Worm (Caenorhabditis elegans) whole organism, L3 larva: ENCODE measurements around the gene F41G4.13.

Experiments
- ZK546.5 ChIP-seq: sonication (generic microtip); optimal IDR thresholded peaks from 2 replicates; lab custom pipeline; 2017; ENCODE audit warnings: missing biosample characterization, missing genetic modification characterization
- ceh-16 ChIP-seq: sonication (generic microtip); optimal IDR thresholded peaks from 2 replicates; lab custom pipeline; 2017; ENCODE audit warnings: missing biosample characterization, missing genetic modification characterization
- ceh-82 ChIP-seq: fragments of 150-350 bp; optimal IDR thresholded peaks from 2 replicates; lab custom pipeline; 2014; ENCODE audit warnings: missing biosample characterization, missing genetic modification characterization
- ceh-9 ChIP-seq: sonication (generic microtip); optimal IDR thresholded peaks from 2 replicates; lab custom pipeline; 2018; ENCODE audit warnings: missing biosample characterization, missing genetic modification characterization
- daf-12 ChIP-seq: fragments of 150-350 bp; optimal IDR thresholded peaks from 2 replicates; lab custom pipeline; 2014; ENCODE audit warnings: missing biosample characterization, missing genetic modification reagents, missing genetic modification characterization
- egl-27 ChIP-seq: sonication (generic microtip); optimal IDR thresholded peaks from 4 replicates; lab custom pipeline; 2017; ENCODE audit warnings: missing biosample characterization, missing genetic modification reagents, missing genetic modification characterization
- egl-5 ChIP-seq: fragments of 150-350 bp; optimal IDR thresholded peaks from 2 replicates; lab custom pipeline; 2017; ENCODE audit warnings: missing biosample characterization, missing genetic modification reagents, missing genetic modification characterization, inconsistent platforms
- elt-2 ChIP-seq: sonication (generic microtip); optimal IDR thresholded peaks from 2 replicates; lab custom pipeline; 2016; ENCODE audit warnings: missing genetic modification reagents, mild to moderate bottlenecking, missing genetic modification characterization, missing compliant biosample characterization
- elt-3 ChIP-seq, 3 experiments: fragments of 150-350 bp in 1 of 3; sonication (generic microtip) in 2 of 3; optimal IDR thresholded peaks; 2 replicates in 2 of 3; 4 replicates in 1 of 3; lab custom pipeline; 2014 to 2017; ENCODE audit warnings: missing biosample characterization in 3 of 3, missing genetic modification characterization in 3 of 3
- eor-1 ChIP-seq, 2 experiments: fragments of 150-350 bp; optimal IDR thresholded peaks; 2 replicates each; lab custom pipeline; 2014 to 2018; ENCODE audit warnings: missing biosample characterization in 2 of 2, missing genetic modification characterization in 2 of 2
- fkh-10 ChIP-seq: sonication (generic microtip); optimal IDR thresholded peaks from 2 replicates; lab custom pipeline; 2017; ENCODE audit warnings: missing biosample characterization, missing genetic modification reagents, missing genetic modification characterization
- fkh-2 ChIP-seq: fragments of 150-350 bp; optimal IDR thresholded peaks from 2 replicates; lab custom pipeline; 2014; ENCODE audit warnings: missing biosample characterization, missing genetic modification reagents, missing genetic modification characterization
- hmg-11 ChIP-seq: sonication (generic microtip); optimal IDR thresholded peaks from 2 replicates; lab custom pipeline; 2016; ENCODE audit warnings: missing genetic modification characterization, missing compliant biosample characterization
- mdl-1 ChIP-seq: fragments of 150-350 bp; optimal IDR thresholded peaks from 2 replicates; lab custom pipeline; 2014; ENCODE audit warnings: missing biosample characterization, missing genetic modification characterization
- mml-1 ChIP-seq: fragments of 150-350 bp; sonication (generic microtip); optimal IDR thresholded peaks from 3 replicates; lab custom pipeline; 2014; ENCODE audit warnings: missing biosample characterization, missing genetic modification characterization
- nhr-11 ChIP-seq: fragments of 150-350 bp; optimal IDR thresholded peaks from 2 replicates; lab custom pipeline; 2014; ENCODE audit warnings: missing biosample characterization, missing genetic modification characterization
- nhr-23 ChIP-seq: fragments of 150-350 bp; optimal IDR thresholded peaks from 2 replicates; lab custom pipeline; 2014; ENCODE audit warnings: missing biosample characterization, missing genetic modification reagents, missing genetic modification characterization
- nhr-237 ChIP-seq: fragments of 150-350 bp; optimal IDR thresholded peaks from 2 replicates; lab custom pipeline; 2014; ENCODE audit warnings: missing biosample characterization, missing genetic modification characterization
- nhr-25 ChIP-seq: sonication (generic microtip); optimal IDR thresholded peaks from 2 replicates; lab custom pipeline; 2017; ENCODE audit warnings: missing biosample characterization, missing genetic modification characterization
- nhr-28 ChIP-seq: fragments of 150-350 bp; optimal IDR thresholded peaks from 2 replicates; lab custom pipeline; 2014; ENCODE audit warnings: missing biosample characterization, missing genetic modification characterization
- nhr-43 ChIP-seq: sonication (generic microtip); optimal IDR thresholded peaks from 2 replicates; lab custom pipeline; 2016; ENCODE audit warnings: mild to moderate bottlenecking, missing genetic modification characterization, missing compliant biosample characterization; ENCODE audit not compliant: poor library complexity, severe bottlenecking
- nhr-67 ChIP-seq: fragments of 150-350 bp; optimal IDR thresholded peaks from 2 replicates; lab custom pipeline; 2014; ENCODE audit warnings: missing biosample characterization, missing genetic modification characterization
- nhr-76 ChIP-seq: fragments of 150-350 bp; sonication (generic microtip); optimal IDR thresholded peaks from 5 replicates; lab custom pipeline; 2014; ENCODE audit warnings: missing biosample characterization, missing genetic modification characterization
- nhr-77 ChIP-seq: fragments of 150-350 bp; optimal IDR thresholded peaks from 2 replicates; lab custom pipeline; 2014; ENCODE audit warnings: missing biosample characterization, missing genetic modification characterization
- pha-4 ChIP-seq: fragments of 150-350 bp; optimal IDR thresholded peaks from 2 replicates; lab custom pipeline; 2014; ENCODE audit warnings: missing biosample characterization, missing genetic modification reagents, missing genetic modification characterization
- pqm-1 ChIP-seq: fragments of 150-350 bp; optimal IDR thresholded peaks from 2 replicates; lab custom pipeline; 2017; ENCODE audit warnings: missing biosample characterization, missing genetic modification characterization, inconsistent platforms
- sea-2 ChIP-seq: fragments of 150-350 bp; sonication (generic microtip); optimal IDR thresholded peaks from 4 replicates; lab custom pipeline; 2014; ENCODE audit warnings: missing biosample characterization, missing genetic modification reagents, missing genetic modification characterization
- skn-1 ChIP-seq: fragments of 150-350 bp; optimal IDR thresholded peaks from 2 replicates; lab custom pipeline; 2014; ENCODE audit warnings: missing biosample characterization, missing genetic modification characterization
- snpc-4 ChIP-seq: fragments of 150-350 bp; optimal IDR thresholded peaks from 2 replicates; lab custom pipeline; 2014; ENCODE audit warnings: missing biosample characterization, missing genetic modification characterization
- unc-62 ChIP-seq: fragments of 150-350 bp; sonication (generic microtip); optimal IDR thresholded peaks from 4 replicates; lab custom pipeline; 2014; ENCODE audit warnings: missing biosample characterization, missing genetic modification reagents, missing genetic modification characterization
- zag-1 ChIP-seq: fragments of 150-350 bp; optimal IDR thresholded peaks from 2 replicates; lab custom pipeline; 2014; ENCODE audit warnings: missing biosample characterization, missing genetic modification characterization
- ztf-11 ChIP-seq: fragments of 150-350 bp; optimal IDR thresholded peaks from 2 replicates; lab custom pipeline; 2014; ENCODE audit warnings: missing biosample characterization, missing genetic modification characterization
- ztf-4 ChIP-seq: fragments of 150-350 bp; optimal IDR thresholded peaks from 2 replicates; lab custom pipeline; 2014; ENCODE audit warnings: missing biosample characterization, missing genetic modification characterization

The F41G4.13 gene

ce11 chrX:16792700-16793176 lies 41.9 kb downstream of the F41G4.13 start, which contains the start of gene got-1.2:
got-1.2 (minus strand) TSS chrX:16793126.
- TF ChIP-seq egl-5 (tag; lab: Kevin White, UChicago) (no peak), nhr-43 (tag; lab: Kevin White, UChicago) (no peak), eor-1 (tag; optimal IDR thresholded peaks at IDR 0.05; lab: Kevin White, UChicago) (no peak), mdl-1 (tag; lab: Kevin White, UChicago) (no peak), pha-4 (tag; lab: Kevin White, UChicago) (no peak), ceh-9 (tag; lab: Kevin White, UChicago) (no peak), unc-62 (GFP tag; lab: Kevin White, UChicago) (no peak), elt-2 (no peak), nhr-23 (tag; lab: Kevin White, UChicago) (no peak), nhr-28 (tag; lab: Kevin White, UChicago) (no peak), skn-1 (tag; lab: Kevin White, UChicago) (no peak), fkh-2 (tag; lab: Kevin White, UChicago) (no peak), pqm-1 (tag; lab: Kevin White, UChicago) (no peak), ceh-82 (tag; lab: Kevin White, UChicago) (no peak), hmg-11 (tag; lab: Kevin White, UChicago) (no peak), nhr-77 (tag; lab: Kevin White, UChicago) (no peak), nhr-67 (tag; lab: Kevin White, UChicago) (no peak)

ce11 chrX:16787152-16787551 lies 47.4 kb downstream of the F41G4.13 start:
- no peak for TF ChIP-seq egl-5 (tag; lab: Kevin White, UChicago)
- no peak for TF ChIP-seq nhr-77 (tag; lab: Kevin White, UChicago)
- no peak for TF ChIP-seq elt-3 (tag; optimal IDR thresholded peaks at IDR 0.05; lab: Kevin White, UChicago)
- TF ChIP-seq zag-1 (tag; lab: Kevin White, UChicago) = no peak
- no peak for TF ChIP-seq ZK546.5
- TF ChIP-seq nhr-43 (tag; lab: Kevin White, UChicago) = no peak
- TF ChIP-seq nhr-237 = no peak
- TF ChIP-seq nhr-23 (tag; lab: Kevin White, UChicago) = no peak
- TF ChIP-seq, all 47 proteins: peak for 0

ce11 chrX:16786021-16786488 lies 48.5 kb downstream of the F41G4.13 start, which contains the start of gene T01C8.2:
T01C8.2 (plus strand) TSS chrX:16786438.
- TF ChIP-seq mml-1 (tag; lab: Kevin White, UChicago) = no peak
- no peak for TF ChIP-seq skn-1 (tag; lab: Kevin White, UChicago)
- TF ChIP-seq nhr-11 (tag; lab: Kevin White, UChicago) = no peak
- TF ChIP-seq fkh-10 (GFP tag; lab: Kevin White, UChicago) = no peak
- no peak for TF ChIP-seq elt-2
- TF ChIP-seq mdl-1 (tag; lab: Kevin White, UChicago) = no peak
- TF ChIP-seq nhr-76 = no peak
- peak; percentile 91 for TF ChIP-seq nhr-25 (tag; lab: Kevin White, UChicago)
- no peak for TF ChIP-seq nhr-67 (tag; lab: Kevin White, UChicago)
- TF ChIP-seq pha-4 (tag; lab: Kevin White, UChicago) = no peak
- TF ChIP-seq sea-2 (GFP tag; lab: Kevin White, UChicago) = no peak
- no peak for TF ChIP-seq ztf-4 (tag; lab: Kevin White, UChicago)
- TF ChIP-seq nhr-23 (tag; lab: Kevin White, UChicago) = peak; percentile 64
- no peak for TF ChIP-seq ceh-16 (tag; lab: Kevin White, UChicago)
- no peak for TF ChIP-seq hmg-11 (tag; lab: Kevin White, UChicago)
- no peak for TF ChIP-seq egl-27 (tag; lab: Kevin White, UChicago)
- peak; percentile 21 for TF ChIP-seq nhr-43 (tag; lab: Kevin White, UChicago)

ce11 chrX:16784038-16784437 lies 50.6 kb downstream of the F41G4.13 start:
- TF ChIP-seq nhr-25 (tag; lab: Kevin White, UChicago) (peak; percentile 13), pqm-1 (tag; lab: Kevin White, UChicago) (no peak), ztf-11 (no peak), pha-4 (tag; lab: Kevin White, UChicago) (no peak), daf-12 (tag; lab: Kevin White, UChicago) (no peak), nhr-23 (tag; lab: Kevin White, UChicago) (peak; percentile 22), snpc-4 (tag; lab: Kevin White, UChicago) (no peak), fkh-2 (tag; lab: Kevin White, UChicago) (no peak)
